ENCODE assay signal across 3 fruit fly cellular contexts in the genomic region with DNA sequence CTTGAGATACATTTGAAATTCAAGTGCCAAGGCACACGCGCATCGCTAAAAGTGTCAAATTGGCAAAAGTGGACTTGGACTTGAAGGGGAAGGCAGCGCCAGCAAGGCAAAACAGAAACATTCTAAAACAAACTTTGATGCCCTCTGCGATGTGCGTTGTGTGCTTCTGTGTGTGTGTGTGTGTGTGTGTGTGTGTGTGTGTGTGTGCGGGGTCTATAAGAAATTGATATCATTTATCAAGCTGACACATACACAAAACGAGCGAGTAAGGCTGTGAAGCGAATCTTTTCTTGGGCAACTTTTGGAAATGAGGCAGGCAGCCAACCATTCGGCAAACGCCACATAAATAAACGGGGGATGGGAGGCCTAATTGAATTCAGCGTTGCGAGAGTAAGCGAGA.
TF ChIP-seq lines count a peak whose summit lies in the region.

No protein-coding gene starts in this region.

- TF ChIP-seq CTCF in whole organism, embryonic (GFP tag; optimal IDR thresholded peaks at IDR 0.05; lab: Kevin White, UChicago), result no peak

TF ChIP-seq in whole organism, adult, 20 proteins besides CTCF, POLR2A, EP300 and RAD21:
- TF ChIP-seq CG33017 (tag; optimal IDR thresholded peaks at IDR 0.05; lab: Kevin White, UChicago) (no peak), tj (GFP tag; optimal IDR thresholded peaks at IDR 0.05; lab: Kevin White, UChicago) (peak; percentile 50)

TF ChIP-seq in whole organism, embryonic, 481 proteins besides CTCF, POLR2A, EP300 and RAD21:
- TF ChIP-seq TFAM (GFP tag; optimal IDR thresholded peaks at IDR 0.05; lab: Kevin White, UChicago) (no peak), lab (GFP tag; optimal IDR thresholded peaks at IDR 0.05; lab: Kevin White, UChicago) (peak; percentile 8), CG11456 (GFP tag; IDR thresholded peaks at IDR 0.05; lab: Robert Waterston, UW) (0 out of 3 replicates have a peak, but pooled peaks have one; percentile 5), Ets65A (GFP tag; lab: Kevin White, UChicago) (peak; percentile 81), aop (GFP tag; IDR thresholded peaks at IDR 0.05; lab: Robert Waterston, UW) (no peak), Med (GFP tag; lab: Kevin White, UChicago) (peak; percentile 45), corto (GFP tag; optimal IDR thresholded peaks at IDR 0.05; lab: Kevin White, UChicago) (no peak), cg (GFP tag; optimal IDR thresholded peaks at IDR 0.05; lab: Kevin White, UChicago) (peak; percentile 67), CG12769 (tag; optimal IDR thresholded peaks at IDR 0.05; lab: Kevin White, UChicago) (peak; percentile 50), chinmo (GFP tag; IDR thresholded peaks at IDR 0.05; lab: Robert Waterston, UW; ENCODE audit: partially characterized antibody) (peak; percentile 74; the same call in 1 of the 4 replicates), so (GFP tag; IDR thresholded peaks at IDR 0.05; lab: Robert Waterston, UW) (peak; percentile 59; the same call in 1 of the 3 replicates), CG8290 (GFP tag; optimal IDR thresholded peaks at IDR 0.05; lab: Kevin White, UChicago) (no peak), CG8290 (tag; optimal IDR thresholded peaks at IDR 0.05; lab: Kevin White, UChicago) (peak in 1 of 2 experiments; percentile 27), NK7.1 (GFP tag; optimal IDR thresholded peaks at IDR 0.05; lab: Kevin White, UChicago) (no peak), ci (GFP tag; IDR thresholded peaks at IDR 0.05; lab: Robert Waterston, UW) (0 out of 3 replicates have a peak, but pooled peaks have one; percentile 31), CG18599 (GFP tag; optimal IDR thresholded peaks at IDR 0.05; lab: Kevin White, UChicago) (peak; percentile 11)

TF ChIP-seq in whole organism, wandering third instar larva, 38 proteins besides CTCF, POLR2A, EP300 and RAD21:
- TF ChIP-seq rgr (GFP tag; optimal IDR thresholded peaks at IDR 0.05; lab: Kevin White, UChicago), result no peak
- TF ChIP-seq Dfd (GFP tag; optimal IDR thresholded peaks at IDR 0.05; lab: Kevin White, UChicago), result peak; percentile 86
